Worm (Caenorhabditis elegans): ENCODE measurements around the gene F36H5.8.

Gene F36H5.8

DNA sequence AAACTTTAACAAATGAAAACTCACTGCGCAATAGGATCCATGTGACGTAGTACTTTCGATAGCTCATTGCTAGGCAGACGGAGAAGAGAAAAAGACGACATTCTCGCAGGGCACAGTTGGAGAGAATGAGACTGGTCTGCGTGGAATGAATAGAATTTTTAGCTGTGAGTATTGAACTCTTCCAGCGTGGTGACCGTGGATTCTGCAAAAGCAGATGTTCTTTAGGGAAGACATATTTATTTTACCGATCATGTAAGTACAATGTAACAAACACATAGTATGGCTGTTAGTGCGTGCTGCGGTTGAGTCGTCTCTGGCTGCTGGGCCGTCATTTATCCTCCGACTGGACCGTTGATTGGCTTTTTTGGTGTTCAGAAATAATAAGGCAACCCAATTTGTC is 2.5 kb upstream of the F36H5.8 start, which contains the start of gene F36H5.9:
Gene F36H5.9, minus strand, starts transcription at position 101 of the 400 bp plus-strand sequence.
- TF ChIP-seq dmd-8 (GFP tag; IDR thresholded peaks at IDR 0.05), result no peak
- no peak for TF ChIP-seq ZK546.5 (tag; optimal IDR thresholded peaks at IDR 0.05)
- no peak for TF ChIP-seq lin-15B (tag; optimal IDR thresholded peaks at IDR 0.05)
- no peak for TF ChIP-seq arid-1 (GFP tag; conservative IDR thresholded peaks at IDR 0.05)
- TF ChIP-seq aha-1 (tag), result no peak
- TF ChIP-seq F10B5.3 (tag; optimal IDR thresholded peaks at IDR 0.05), result no peak
- TF ChIP-seq pha-4 (GFP tag; IDR thresholded peaks at IDR 0.05), result no peak
- no peak for TF ChIP-seq pha-4 (tag; optimal IDR thresholded peaks at IDR 0.05)
- TF ChIP-seq hmg-1.1 (GFP tag; IDR thresholded peaks at IDR 0.05), result no peak
- no peak for TF ChIP-seq ceh-82 (tag; optimal IDR thresholded peaks at IDR 0.05)
- TF ChIP-seq ZK337.2 (GFP tag; IDR thresholded peaks at IDR 0.05), result no peak
- TF ChIP-seq dmd-9 (GFP tag; IDR thresholded peaks at IDR 0.05), result no peak
- TF ChIP-seq daf-12 (tag; optimal IDR thresholded peaks at IDR 0.05), result no peak
- TF ChIP-seq php-3 (GFP tag; IDR thresholded peaks at IDR 0.05), result no peak
- TF ChIP-seq aly-2 (tag; optimal IDR thresholded peaks at IDR 0.05), result no peak
- no peak for TF ChIP-seq nhr-77 (tag; optimal IDR thresholded peaks at IDR 0.05)
- TF ChIP-seq D1046.2 (GFP tag; IDR thresholded peaks at IDR 0.05), result no peak
- no peak for TF ChIP-seq attf-4 (tag; optimal IDR thresholded peaks at IDR 0.05)

DNA sequence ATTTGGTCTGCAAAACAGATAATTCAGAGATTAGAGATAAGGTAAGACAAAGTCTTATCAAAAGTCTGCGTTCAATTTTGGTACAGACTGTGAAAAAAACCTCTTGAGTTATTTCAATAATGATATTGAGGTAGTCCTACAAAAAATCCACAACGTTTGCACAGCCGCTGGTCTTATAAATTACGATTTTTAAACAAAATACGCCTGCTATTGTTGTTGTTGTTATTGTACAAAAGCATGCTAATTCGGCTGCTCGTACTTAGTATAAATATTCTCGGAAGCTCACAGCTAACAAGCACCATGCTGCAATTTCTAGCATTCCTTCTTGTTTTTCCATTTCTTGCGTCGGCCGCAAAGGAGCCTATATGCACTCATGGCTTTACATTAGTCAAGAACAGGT is 6.3 kb downstream of the F36H5.8 start, which contains the start of gene clec-19:
Gene clec-19, plus strand, starts transcription at position 301 of the 400 bp plus-strand sequence.
- TF ChIP-seq ces-1 (GFP tag; optimal IDR thresholded peaks at IDR 0.05) (no peak), madf-5 (GFP tag; IDR thresholded peaks at IDR 0.05) (no peak), spr-3 (GFP tag; optimal IDR thresholded peaks at IDR 0.05) (no peak), ztf-7 (tag; optimal IDR thresholded peaks at IDR 0.05) (no peak), dpl-1 (GFP tag; optimal IDR thresholded peaks at IDR 0.05) (no peak), ztf-11 (tag; optimal IDR thresholded peaks at IDR 0.05) (no peak), ZK546.5 (tag; optimal IDR thresholded peaks at IDR 0.05) (no peak), php-3 (GFP tag; IDR thresholded peaks at IDR 0.05) (no peak), lin-1 (GFP tag; IDR thresholded peaks at IDR 0.05) (no peak)

DNA sequence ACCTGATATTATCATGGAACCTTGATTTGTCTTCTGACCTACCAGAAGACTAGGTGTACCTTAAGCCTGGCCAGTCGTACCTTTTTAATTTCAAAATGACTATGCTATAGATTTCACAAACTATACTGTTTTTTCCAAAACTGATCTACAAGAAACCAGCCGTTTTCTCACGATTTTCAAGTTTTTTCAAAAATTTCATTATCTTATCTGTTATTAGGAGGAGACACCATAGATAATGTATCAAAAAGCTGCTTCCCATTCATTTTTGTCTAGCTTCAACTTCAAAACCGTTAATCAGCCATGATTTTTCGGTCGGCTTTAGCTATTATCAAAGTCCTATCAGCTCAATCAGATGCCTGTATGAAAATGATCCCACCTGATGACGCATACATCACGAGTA is 8.0 kb downstream of the F36H5.8 start, which contains the start of gene F36H5.12:
Gene F36H5.12, plus strand, starts transcription at position 301 of the 400 bp plus-strand sequence.
- TF ChIP-seq spr-1 (tag; optimal IDR thresholded peaks at IDR 0.05) (no peak), madf-5 (GFP tag; IDR thresholded peaks at IDR 0.05) (no peak), ZK337.2 (GFP tag; IDR thresholded peaks at IDR 0.05) (no peak), pqm-1 (tag; optimal IDR thresholded peaks at IDR 0.05) (no peak), aly-2 (tag; optimal IDR thresholded peaks at IDR 0.05) (no peak), ZK546.5 (tag; optimal IDR thresholded peaks at IDR 0.05) (no peak), rbr-2 (tag; optimal IDR thresholded peaks at IDR 0.05) (no peak), nhr-11 (tag; optimal IDR thresholded peaks at IDR 0.05) (no peak), fos-1 (tag; optimal IDR thresholded peaks at IDR 0.05) (no peak), dpl-1 (GFP tag; optimal IDR thresholded peaks at IDR 0.05) (no peak)

ce11 chrII:1741248-1741647 is 9.2 kb downstream of the F36H5.8 start, which contains the start of gene K07G6.1:
TSS of gene K07G6.1 (plus strand) at chrII:1741548.
- TF ChIP-seq mes-2 (tag; optimal IDR thresholded peaks at IDR 0.05; ENCODE audit: poor library complexity, severe bottlenecking) (no peak), nhr-111 (GFP tag; optimal IDR thresholded peaks at IDR 0.05) (no peak), D1046.2 (GFP tag; IDR thresholded peaks at IDR 0.05) (no peak), pqm-1 (tag; optimal IDR thresholded peaks at IDR 0.05) (no peak), mdl-1 (tag; optimal IDR thresholded peaks at IDR 0.05) (no peak), lsy-2 (tag; optimal IDR thresholded peaks at IDR 0.05) (no peak), F37D6.2 (tag; optimal IDR thresholded peaks at IDR 0.05) (no peak), pha-4 (GFP tag; IDR thresholded peaks at IDR 0.05) (no peak), pha-4 (tag; optimal IDR thresholded peaks at IDR 0.05) (no peak), attf-4 (tag; optimal IDR thresholded peaks at IDR 0.05) (no peak), cey-2 (tag; optimal IDR thresholded peaks at IDR 0.05; ENCODE audit: borderline replicate concordance, insufficient read depth) (no peak), sdz-12 (GFP tag; optimal IDR thresholded peaks at IDR 0.05) (no peak), fos-1 (tag; optimal IDR thresholded peaks at IDR 0.05) (no peak), daf-16 (GFP tag; optimal IDR thresholded peaks at IDR 0.05) (no peak), daf-16 (tag; optimal IDR thresholded peaks at IDR 0.05) (no peak), F44E2.7 (GFP tag; IDR thresholded peaks at IDR 0.05) (no peak), dmd-6 (GFP tag; IDR thresholded peaks at IDR 0.05) (no peak), nhr-77 (tag; optimal IDR thresholded peaks at IDR 0.05) (no peak), set-16 (GFP tag; IDR thresholded peaks at IDR 0.05) (no peak), T20F7.1 (GFP tag; optimal IDR thresholded peaks at IDR 0.05) (no peak), ztf-7 (tag; optimal IDR thresholded peaks at IDR 0.05) (no peak), lin-1 (GFP tag; IDR thresholded peaks at IDR 0.05) (no peak)

All from whole organism, L4 larva.